Fruit fly (Drosophila melanogaster) whole organism, prepupa: Measurements from ENCODE around the gene sens-2.
A peak's percentile ranks its signal among the peaks of the same experiment; 100 is the strongest.

Experiments
- Blimp-1 ChIP-seq: fragments of 200-800 bp; sonication (Bioruptor generic); optimal IDR thresholded peaks from 3 replicates; lab custom pipeline; 2017; ENCODE audit warnings: missing biosample characterization, missing genetic modification characterization, mild to moderate bottlenecking, moderate library complexity, missing genetic modification reagents
- CG10669 ChIP-seq: fragments of 200-800 bp; sonication (Bioruptor generic); optimal IDR thresholded peaks from 3 replicates; lab custom pipeline; 2018; ENCODE audit warnings: missing biosample characterization, mild to moderate bottlenecking, missing genetic modification characterization, moderate library complexity
- CG11294 ChIP-seq: fragments of 200-800 bp; sonication (Bioruptor generic); IDR thresholded peaks from 2 replicates; pipeline ENCODE4 v1.3.6; 2022; ENCODE audit warnings: missing biosample characterization, missing genetic modification characterization
- CG11762 ChIP-seq: fragments of 200-800 bp; sonication (Bioruptor generic); optimal IDR thresholded peaks from 3 replicates; lab custom pipeline; 2016; ENCODE audit warnings: missing biosample characterization, missing genetic modification characterization; ENCODE audit not compliant: insufficient read depth
- CG11902 ChIP-seq: fragments of 200-800 bp; sonication (Bioruptor generic); optimal IDR thresholded peaks from 3 replicates; lab custom pipeline; 2016; ENCODE audit warnings: missing biosample characterization, missing genetic modification characterization
- CG1621 ChIP-seq: fragments of 200-800 bp; sonication (Bioruptor generic); optimal IDR thresholded peaks from 3 replicates; lab custom pipeline; 2018; ENCODE audit warnings: missing biosample characterization, mild to moderate bottlenecking, missing genetic modification characterization
- CG16779 ChIP-seq: fragments of 200-800 bp; sonication (Bioruptor generic); optimal IDR thresholded peaks from 3 replicates; lab custom pipeline; 2017; ENCODE audit warnings: missing biosample characterization, mild to moderate bottlenecking, missing genetic modification characterization
- CG3032 ChIP-seq: fragments of 200-800 bp; optimal IDR thresholded peaks from 2 replicates; lab custom pipeline; 2019; ENCODE audit warnings: missing biosample characterization, mild to moderate bottlenecking, missing genetic modification characterization, moderate library complexity
- CG31627 ChIP-seq: fragments of 200-800 bp; sonication (Bioruptor generic); optimal IDR thresholded peaks from 3 replicates; lab custom pipeline; 2016; ENCODE audit warnings: missing biosample characterization, missing genetic modification characterization
- CG34406 ChIP-seq: fragments of 200-800 bp; sonication (Bioruptor generic); optimal IDR thresholded peaks from 3 replicates; lab custom pipeline; 2016; ENCODE audit warnings: missing biosample characterization, missing genetic modification characterization
- CG4318 ChIP-seq: fragments of 200-800 bp; sonication (Bioruptor generic); optimal IDR thresholded peaks from 3 replicates; lab custom pipeline; 2017; ENCODE audit warnings: missing biosample characterization, mild to moderate bottlenecking, missing genetic modification characterization
- CG6163 ChIP-seq: fragments of 200-800 bp; sonication (Bioruptor generic); IDR thresholded peaks from 3 replicates; pipeline ENCODE4 v1.3.6; 2022; ENCODE audit warnings: missing biosample characterization, missing genetic modification characterization
- CG6792 ChIP-seq: fragments of 200-800 bp; sonication (Bioruptor generic); optimal IDR thresholded peaks from 3 replicates; lab custom pipeline; 2016; ENCODE audit warnings: missing biosample characterization, missing genetic modification characterization
- CG6854 ChIP-seq: fragments of 200-800 bp; sonication (Bioruptor generic); optimal IDR thresholded peaks from 2 replicates; lab custom pipeline; 2017; ENCODE audit warnings: missing biosample characterization, mild to moderate bottlenecking, missing genetic modification characterization
- CG7368 ChIP-seq: fragments of 200-800 bp; sonication (Bioruptor generic); optimal IDR thresholded peaks from 3 replicates; lab custom pipeline; 2016; ENCODE audit warnings: missing biosample characterization, missing genetic modification characterization
- CG8319 ChIP-seq: fragments of 200-800 bp; sonication (Bioruptor generic); optimal IDR thresholded peaks from 3 replicates; lab custom pipeline; 2016; ENCODE audit warnings: missing biosample characterization, missing genetic modification characterization
- CG8632 ChIP-seq: fragments of 200-800 bp; sonication (Bioruptor generic); optimal IDR thresholded peaks from 3 replicates; lab custom pipeline; 2016; ENCODE audit warnings: missing biosample characterization, missing genetic modification characterization
- CG9139 ChIP-seq: fragments of 200-800 bp; sonication (Bioruptor generic); optimal IDR thresholded peaks from 3 replicates; lab custom pipeline; 2017; ENCODE audit warnings: missing biosample characterization, mild to moderate bottlenecking, missing genetic modification characterization
- Eip78C ChIP-seq: fragments of 200-800 bp; sonication (Bioruptor generic); peaks from one replicate; lab custom pipeline; 2016; ENCODE audit warnings: missing biosample characterization, missing genetic modification characterization
- Ets96B ChIP-seq: fragments of 200-800 bp; optimal IDR thresholded peaks from 2 replicates; lab custom pipeline; 2019; ENCODE audit warnings: missing biosample characterization, mild to moderate bottlenecking, missing genetic modification characterization, moderate library complexity
- Gug ChIP-seq: fragments of 200-800 bp; sonication (Bioruptor generic); IDR thresholded peaks from 2 replicates; pipeline ENCODE4 v1.3.6; 2022; ENCODE audit warnings: missing biosample characterization, missing genetic modification characterization
- Hr38 ChIP-seq: sonication (Bioruptor generic); optimal IDR thresholded peaks from 2 replicates; lab custom pipeline; 2016; ENCODE audit warnings: missing biosample characterization, missing genetic modification characterization
- Hr4 ChIP-seq: fragments of 200-800 bp; sonication (Bioruptor generic); optimal IDR thresholded peaks from 3 replicates; lab custom pipeline; 2016; ENCODE audit warnings: missing biosample characterization, missing genetic modification characterization
- Lpt ChIP-seq: fragments of 200-800 bp; sonication (Bioruptor generic); optimal IDR thresholded peaks from 3 replicates; lab custom pipeline; 2016; ENCODE audit warnings: missing biosample characterization, missing genetic modification characterization
- Met ChIP-seq: fragments of 200-800 bp; sonication (Bioruptor generic); optimal IDR thresholded peaks from 3 replicates; lab custom pipeline; 2016; ENCODE audit warnings: missing biosample characterization, missing genetic modification characterization
- Smox ChIP-seq: fragments of 200-800 bp; sonication (Bioruptor generic); optimal IDR thresholded peaks from 3 replicates; lab custom pipeline; 2016; ENCODE audit warnings: missing biosample characterization, missing genetic modification characterization
- Sox14 ChIP-seq: fragments of 200-800 bp; sonication (Bioruptor generic); optimal IDR thresholded peaks from 3 replicates; lab custom pipeline; 2016; ENCODE audit warnings: missing biosample characterization, missing genetic modification characterization
- Sox15 ChIP-seq: fragments of 200-800 bp; sonication (Bioruptor generic); optimal IDR thresholded peaks from 3 replicates; lab custom pipeline; 2016; ENCODE audit warnings: missing biosample characterization, missing genetic modification characterization
- acj6 ChIP-seq: fragments of 200-800 bp; sonication (Bioruptor generic); optimal IDR thresholded peaks from 3 replicates; lab custom pipeline; 2016; ENCODE audit warnings: missing biosample characterization, missing genetic modification characterization
- cyc ChIP-seq: fragments of 200-800 bp; sonication (Bioruptor generic); optimal IDR thresholded peaks from 3 replicates; lab custom pipeline; 2016; ENCODE audit warnings: missing biosample characterization, missing genetic modification characterization
- dsx ChIP-seq: fragments of 200-800 bp; optimal IDR thresholded peaks from 3 replicates; lab custom pipeline; 2019; ENCODE audit warnings: missing biosample characterization, mild to moderate bottlenecking, missing genetic modification characterization, moderate library complexity; ENCODE audit not compliant: poor library complexity, severe bottlenecking
- eg ChIP-seq: fragments of 200-800 bp; sonication (Bioruptor generic); IDR thresholded peaks from 3 replicates; pipeline ENCODE4 v1.3.6; 2022; ENCODE audit warnings: missing biosample characterization, missing genetic modification characterization
- esn ChIP-seq: fragments of 200-800 bp; sonication (Bioruptor generic); optimal IDR thresholded peaks from 2 replicates; lab custom pipeline; 2016; ENCODE audit warnings: missing biosample characterization, mild to moderate bottlenecking, missing genetic modification characterization, moderate library complexity
- fd59A ChIP-seq: fragments of 200-800 bp; sonication (Bioruptor generic); optimal IDR thresholded peaks from 2 replicates; lab custom pipeline; 2017; ENCODE audit warnings: missing biosample characterization, mild to moderate bottlenecking, missing genetic modification characterization, missing genetic modification reagents
- fd85E ChIP-seq: fragments of 200-800 bp; sonication (Bioruptor generic); optimal IDR thresholded peaks from 3 replicates; lab custom pipeline; 2016; ENCODE audit warnings: missing biosample characterization, missing genetic modification characterization
- fkh ChIP-seq: fragments of 200-800 bp; sonication (Bioruptor generic); optimal IDR thresholded peaks from 3 replicates; lab custom pipeline; 2017; ENCODE audit warnings: missing biosample characterization, mild to moderate bottlenecking, missing genetic modification characterization, moderate library complexity
- lz ChIP-seq: fragments of 200-800 bp; sonication (Bioruptor generic); optimal IDR thresholded peaks from 3 replicates; lab custom pipeline; 2016; ENCODE audit warnings: missing biosample characterization, missing genetic modification characterization
- net ChIP-seq: fragments of 200-800 bp; sonication (Bioruptor generic); optimal IDR thresholded peaks from 3 replicates; lab custom pipeline; 2016; ENCODE audit warnings: missing biosample characterization, missing genetic modification characterization
- spab ChIP-seq: fragments of 200-800 bp; sonication (Bioruptor generic); optimal IDR thresholded peaks from 2 replicates; lab custom pipeline; 2017; ENCODE audit warnings: missing biosample characterization, mild to moderate bottlenecking, missing genetic modification characterization, missing genetic modification reagents
- ss ChIP-seq, 2 experiments: fragments of 200-800 bp; sonication (Bioruptor generic); optimal IDR thresholded peaks; 2 replicates in 1 of 2; 3 replicates in 1 of 2; lab custom pipeline; 2017 to 2018; ENCODE audit warnings: mild to moderate bottlenecking in 2 of 2, missing biosample characterization in 2 of 2, missing genetic modification characterization in 2 of 2, moderate library complexity in 1 of 2
- svp ChIP-seq: fragments of 200-800 bp; sonication (Bioruptor generic); peaks from one replicate; lab custom pipeline; 2016; ENCODE audit warnings: missing biosample characterization, missing genetic modification characterization
- topi ChIP-seq: fragments of 200-800 bp; sonication (Bioruptor generic); optimal IDR thresholded peaks from 3 replicates; lab custom pipeline; 2016; ENCODE audit warnings: missing biosample characterization, missing genetic modification characterization

The sens-2 gene

dm6 chr2L:6787029-6787972 lies 34.4 kb upstream of the sens-2 start (continued):
- TF ChIP-seq CG11902 (peak; percentile 96), spab (GFP tag; lab: Kevin White, UChicago) (peak; percentile 94), Lpt (peak; percentile 89), Ets96B (tag; lab: Kevin White, UChicago) (peak; percentile 91), net (GFP tag; lab: Kevin White, UChicago) (peak; percentile 95), fd85E (GFP tag; lab: Kevin White, UChicago) (peak; percentile 67), dsx (GFP tag; lab: Kevin White, UChicago) (peak; percentile 85), CG6163 (GFP tag; lab: Robert Waterston, UW) (peak; percentile 91), CG6792 (GFP tag; lab: Kevin White, UChicago) (peak; percentile 94), Blimp-1 (GFP tag; lab: Kevin White, UChicago) (peak; percentile 82), Sox15 (GFP tag; lab: Kevin White, UChicago) (peak; percentile 95), CG8632 (GFP tag; lab: Kevin White, UChicago) (peak; percentile 94), ss (GFP tag; optimal IDR thresholded peaks at IDR 0.05; lab: Kevin White, UChicago) (peak; percentile 82 to 87), CG3032 (tag; lab: Kevin White, UChicago) (peak; percentile 93), CG31627 (peak; percentile 96), CG1621 (tag; lab: Kevin White, UChicago) (peak; percentile 80), CG9139 (GFP tag; lab: Kevin White, UChicago) (peak; percentile 85), topi (GFP tag; lab: Kevin White, UChicago) (peak; percentile 95), CG16779 (tag; lab: Kevin White, UChicago) (peak; percentile 91), CG7368 (GFP tag; lab: Kevin White, UChicago) (peak; percentile 88), Hr4 (GFP tag; lab: Kevin White, UChicago) (peak; percentile 97), fd59A (GFP tag; lab: Kevin White, UChicago) (peak; percentile 93), CG11762 (GFP tag; lab: Kevin White, UChicago) (peak; percentile 93), Met (GFP tag; lab: Kevin White, UChicago) (peak; percentile 94), Eip78C (GFP tag; lab: Kevin White, UChicago) (peak; percentile 99), Sox14 (GFP tag; lab: Kevin White, UChicago) (peak; percentile 95), CG4318 (GFP tag; lab: Kevin White, UChicago) (peak; percentile 95), CG8319 (GFP tag; lab: Kevin White, UChicago) (peak; percentile 90), lz (peak; percentile 96), acj6 (GFP tag; lab: Kevin White, UChicago) (peak; percentile 94), CG10669 (peak; percentile 92), Hr38 (GFP tag; lab: Kevin White, UChicago) (no peak), CG11294 (peak; percentile 84), eg (GFP tag; lab: Robert Waterston, UW) (peak; percentile 89), Gug (peak; percentile 82), CG6854 (GFP tag; lab: Kevin White, UChicago) (peak; percentile 84), esn (GFP tag; lab: Kevin White, UChicago) (peak; percentile 97), cyc (GFP tag; lab: Kevin White, UChicago) (peak; percentile 94), svp (GFP tag; lab: Kevin White, UChicago) (peak; percentile 99), fkh (GFP tag; lab: Kevin White, UChicago) (peak; percentile 99), CG34406 (GFP tag; lab: Kevin White, UChicago) (peak; percentile 94), Smox (GFP tag; lab: Kevin White, UChicago) (peak; percentile 91)
